Fruit fly (Drosophila melanogaster) whole organism, embryonic: ENCODE measurements around the gene Nepl20.

Source experiments
- B-H2 ChIP-seq: fragments of 200-800 bp; sonication (Bioruptor generic); optimal IDR thresholded peaks from 2 replicates; lab custom pipeline; 2018; ENCODE audit warnings: missing biosample characterization, mild to moderate bottlenecking, missing genetic modification characterization
- CG1024 ChIP-seq: fragments of 200-800 bp; sonication (Bioruptor generic); IDR thresholded peaks from 2 replicates; pipeline ENCODE4 v1.3.6; 2022; ENCODE audit warnings: missing biosample characterization, missing genetic modification characterization
- CG10431 ChIP-seq: fragments of 200-800 bp; sonication (Bioruptor generic); optimal IDR thresholded peaks from 3 replicates; lab custom pipeline; 2018; ENCODE audit warnings: missing biosample characterization, mild to moderate bottlenecking, missing genetic modification characterization
- CG15479 ChIP-seq: fragments of 200-800 bp; sonication (Bioruptor generic); optimal IDR thresholded peaks from 3 replicates; lab custom pipeline; 2019; ENCODE audit warnings: missing biosample characterization, mild to moderate bottlenecking, missing genetic modification characterization, moderate library complexity
- CG15514 ChIP-seq: fragments of 200-800 bp; sonication (Bioruptor generic); optimal IDR thresholded peaks from 3 replicates; lab custom pipeline; 2017; ENCODE audit warnings: missing biosample characterization, missing genetic modification characterization, mild to moderate bottlenecking, moderate library complexity, missing genetic modification reagents
- CG1603 ChIP-seq: fragments of 200-800 bp; sonication (Bioruptor generic); optimal IDR thresholded peaks from 2 replicates; lab custom pipeline; 2019; ENCODE audit warnings: missing biosample characterization, mild to moderate bottlenecking, missing genetic modification characterization, moderate library complexity
- CG16813 ChIP-seq: fragments of 200-800 bp; sonication (Bioruptor generic); IDR thresholded peaks from 3 replicates; pipeline ENCODE4 v1.3.6; 2022; ENCODE audit warnings: missing biosample characterization, missing genetic modification characterization; ENCODE audit not compliant: partially characterized antibody
- CG18599 ChIP-seq: fragments of 200-800 bp; sonication (Bioruptor generic); optimal IDR thresholded peaks from 3 replicates; lab custom pipeline; 2017; ENCODE audit warnings: missing biosample characterization, missing genetic modification characterization, mild to moderate bottlenecking, moderate library complexity, missing genetic modification reagents
- CG2889 ChIP-seq: fragments of 200-800 bp; sonication (Bioruptor generic); IDR thresholded peaks from 3 replicates; pipeline ENCODE4 v1.3.6; 2022; ENCODE audit warnings: missing biosample characterization, missing genetic modification characterization
- CG31441 ChIP-seq: fragments of 200-800 bp; sonication (Bioruptor generic); IDR thresholded peaks from 2 replicates; pipeline ENCODE4 v1.3.6; 2022; ENCODE audit warnings: missing biosample characterization, missing genetic modification characterization
- CG33557 ChIP-seq: fragments of 200-800 bp; sonication (Bioruptor generic); optimal IDR thresholded peaks from 2 replicates; lab custom pipeline; 2019; ENCODE audit warnings: missing biosample characterization, mild to moderate bottlenecking, missing genetic modification characterization, moderate library complexity
- CG34224 ChIP-seq: fragments of 200-800 bp; sonication (Bioruptor generic); IDR thresholded peaks from 3 replicates; pipeline ENCODE4 v1.3.6; 2022; ENCODE audit warnings: missing biosample characterization, missing genetic modification characterization; ENCODE audit not compliant: partially characterized antibody
- CG34422 ChIP-seq: fragments of 200-800 bp; sonication (Bioruptor generic); IDR thresholded peaks from 3 replicates; pipeline ENCODE4 v1.3.6; 2022; ENCODE audit warnings: missing biosample characterization, missing genetic modification characterization
- CG3995 ChIP-seq: fragments of 200-800 bp; sonication (Bioruptor generic); optimal IDR thresholded peaks from 3 replicates; lab custom pipeline; 2016; ENCODE audit warnings: missing biosample characterization, missing genetic modification characterization
- CG42726 ChIP-seq: fragments of 200-800 bp; sonication (Bioruptor generic); IDR thresholded peaks from 2 replicates; pipeline ENCODE4 v1.3.6; 2022; ENCODE audit warnings: missing biosample characterization, missing genetic modification characterization; ENCODE audit not compliant: partially characterized antibody
- CG4282 ChIP-seq: fragments of 200-800 bp; sonication (Bioruptor generic); optimal IDR thresholded peaks from 2 replicates; lab custom pipeline; 2016; ENCODE audit warnings: missing biosample characterization, missing genetic modification characterization
- CG6791 ChIP-seq: fragments of 200-800 bp; sonication (Bioruptor generic); IDR thresholded peaks from 3 replicates; pipeline ENCODE4 v1.3.6; 2022; ENCODE audit warnings: missing biosample characterization, missing genetic modification characterization; ENCODE audit not compliant: partially characterized antibody
- CG8924 ChIP-seq: fragments of 200-800 bp; optimal IDR thresholded peaks from 3 replicates; lab custom pipeline; 2019; ENCODE audit warnings: missing biosample characterization, mild to moderate bottlenecking, missing genetic modification characterization, moderate library complexity
- CrebB ChIP-seq: fragments of 200-800 bp; sonication (Bioruptor generic); optimal IDR thresholded peaks from 3 replicates; lab custom pipeline; 2018; ENCODE audit warnings: missing biosample characterization, mild to moderate bottlenecking, missing genetic modification characterization
- Doc3 ChIP-seq: fragments of 200-800 bp; sonication (Bioruptor generic); IDR thresholded peaks from 3 replicates; pipeline ENCODE4 v1.3.6; 2022; ENCODE audit warnings: missing biosample characterization, missing genetic modification characterization; ENCODE audit not compliant: partially characterized antibody
- E2f2 ChIP-seq: fragments of 200-800 bp; sonication (Bioruptor generic); IDR thresholded peaks from 2 replicates; pipeline ENCODE4 v1.3.6; 2022; ENCODE audit warnings: missing biosample characterization, missing genetic modification characterization
- HLHmδ ChIP-seq: fragments of 200-800 bp; sonication (Bioruptor generic); optimal IDR thresholded peaks from 2 replicates; lab custom pipeline; 2018; ENCODE audit warnings: missing biosample characterization, mild to moderate bottlenecking, missing genetic modification characterization, moderate library complexity
- Hr39 ChIP-seq: fragments of >200 bp; optimal IDR thresholded peaks from 2 replicates; lab custom pipeline; 2017
- MESR4 ChIP-seq: fragments of 200-800 bp; sonication (Bioruptor generic); optimal IDR thresholded peaks from 2 replicates; lab custom pipeline; 2018; ENCODE audit warnings: missing biosample characterization, mild to moderate bottlenecking, missing genetic modification characterization, moderate library complexity
- MTF-1 ChIP-seq: fragments of 200-800 bp; sonication (Bioruptor generic); optimal IDR thresholded peaks from 2 replicates; lab custom pipeline; 2018; ENCODE audit warnings: missing biosample characterization, mild to moderate bottlenecking, missing genetic modification characterization, borderline replicate concordance
- Meics ChIP-seq: fragments of 200-800 bp; sonication (Bioruptor generic); optimal IDR thresholded peaks from 2 replicates; lab custom pipeline; 2017; ENCODE audit warnings: missing biosample characterization, mild to moderate bottlenecking, missing genetic modification characterization
- NC2β ChIP-seq: fragments of 200-800 bp; sonication (Bioruptor generic); optimal IDR thresholded peaks from 2 replicates; lab custom pipeline; 2016; ENCODE audit warnings: missing biosample characterization, missing genetic modification characterization
- Opbp ChIP-seq: fragments of 200-800 bp; sonication (Bioruptor generic); IDR thresholded peaks from 3 replicates; pipeline ENCODE4 v1.3.6; 2022; ENCODE audit warnings: missing biosample characterization, missing genetic modification characterization; ENCODE audit not compliant: partially characterized antibody
- Optix ChIP-seq: fragments of 200-800 bp; sonication (Bioruptor generic); IDR thresholded peaks from 3 replicates; pipeline ENCODE4 v1.3.6; 2022; ENCODE audit warnings: missing biosample characterization, missing genetic modification characterization
- Six4 ChIP-seq: fragments of 200-800 bp; sonication (Bioruptor generic); optimal IDR thresholded peaks from 2 replicates; lab custom pipeline; 2016; ENCODE audit warnings: missing biosample characterization, missing genetic modification characterization
- ase ChIP-seq: fragments of 200-800 bp; sonication (Bioruptor generic); IDR thresholded peaks from 3 replicates; pipeline ENCODE4 v1.3.6; 2022; ENCODE audit warnings: missing biosample characterization, missing genetic modification characterization
- chn ChIP-seq: fragments of 200-800 bp; sonication (Bioruptor generic); optimal IDR thresholded peaks from 2 replicates; lab custom pipeline; 2016; ENCODE audit warnings: missing biosample characterization, missing genetic modification characterization
- crol ChIP-seq: fragments of 200-800 bp; sonication (Bioruptor generic); IDR thresholded peaks from 2 replicates; pipeline ENCODE4 v1.3.6; 2022; ENCODE audit warnings: missing biosample characterization, missing genetic modification characterization
- fru ChIP-seq: fragments of >200 bp; optimal IDR thresholded peaks from 2 replicates; lab custom pipeline; 2017
- ftz-f1 ChIP-seq: fragments of 200-800 bp; sonication (Bioruptor generic); optimal IDR thresholded peaks from 2 replicates; lab custom pipeline; 2016; ENCODE audit warnings: missing biosample characterization, missing genetic modification characterization
- hbn ChIP-seq: fragments of 200-800 bp; sonication (Bioruptor generic); IDR thresholded peaks from 2 replicates; pipeline ENCODE4 v1.3.6; 2022; ENCODE audit warnings: missing biosample characterization, missing genetic modification characterization; ENCODE audit not compliant: partially characterized antibody
- insv ChIP-seq, 2 experiments: fragments of 200-800 bp; sonication (Bioruptor generic); optimal IDR thresholded peaks; 3 replicates each; lab custom pipeline; 2016 to 2018; ENCODE audit warnings: missing biosample characterization in 2 of 2, missing genetic modification characterization in 2 of 2
- lbe ChIP-seq: fragments of 200-800 bp; sonication (Bioruptor generic); optimal IDR thresholded peaks from 2 replicates; lab custom pipeline; 2016; ENCODE audit warnings: missing biosample characterization, mild to moderate bottlenecking, missing genetic modification characterization
- lilli ChIP-seq: fragments of 200-800 bp; sonication (Bioruptor generic); optimal IDR thresholded peaks from 3 replicates; lab custom pipeline; 2016; ENCODE audit warnings: missing biosample characterization, missing genetic modification characterization
- p53 ChIP-seq: fragments of 200-800 bp; sonication (Bioruptor generic); optimal IDR thresholded peaks from 2 replicates; lab custom pipeline; 2016; ENCODE audit warnings: missing biosample characterization, missing genetic modification characterization
- phol ChIP-seq: fragments of 200-800 bp; sonication (Bioruptor generic); optimal IDR thresholded peaks from 3 replicates; lab custom pipeline; 2018; ENCODE audit warnings: missing biosample characterization, mild to moderate bottlenecking, missing genetic modification characterization, moderate library complexity
- sim ChIP-seq: fragments of 200-800 bp; sonication (Bioruptor generic); IDR thresholded peaks from 2 replicates; pipeline ENCODE4 v1.3.6; 2022; ENCODE audit warnings: missing biosample characterization, missing genetic modification characterization
- sob ChIP-seq: fragments of 200-800 bp; sonication (Bioruptor generic); IDR thresholded peaks from 2 replicates; pipeline ENCODE4 v1.3.6; 2022; ENCODE audit warnings: missing biosample characterization, missing genetic modification characterization
- sr ChIP-seq: fragments of 200-800 bp; sonication (Bioruptor generic); IDR thresholded peaks from 3 replicates; pipeline ENCODE4 v1.3.6; 2022; ENCODE audit warnings: missing biosample characterization, missing genetic modification characterization
- stwl ChIP-seq: fragments of 200-800 bp; sonication (Bioruptor generic); optimal IDR thresholded peaks from 3 replicates; lab custom pipeline; 2018; ENCODE audit warnings: missing biosample characterization, mild to moderate bottlenecking, missing genetic modification characterization, moderate library complexity
- tx ChIP-seq: fragments of 200-800 bp; sonication (Bioruptor generic); optimal IDR thresholded peaks from 2 replicates; lab custom pipeline; 2016; ENCODE audit warnings: missing biosample characterization, missing genetic modification characterization
- unc-4 ChIP-seq: fragments of 200-800 bp; sonication (Bioruptor generic); IDR thresholded peaks from 2 replicates; pipeline ENCODE4 v1.3.6; 2022; ENCODE audit warnings: missing biosample characterization, missing genetic modification characterization; ENCODE audit not compliant: partially characterized antibody
- yki ChIP-seq: fragments of >200 bp; optimal IDR thresholded peaks from 3 replicates; lab custom pipeline; 2018
- z ChIP-seq: fragments of 200-800 bp; sonication (Bioruptor generic); IDR thresholded peaks from 3 replicates; pipeline ENCODE4 v1.3.6; 2022; ENCODE audit warnings: missing biosample characterization, missing genetic modification characterization

Gene Nepl20

DNA sequence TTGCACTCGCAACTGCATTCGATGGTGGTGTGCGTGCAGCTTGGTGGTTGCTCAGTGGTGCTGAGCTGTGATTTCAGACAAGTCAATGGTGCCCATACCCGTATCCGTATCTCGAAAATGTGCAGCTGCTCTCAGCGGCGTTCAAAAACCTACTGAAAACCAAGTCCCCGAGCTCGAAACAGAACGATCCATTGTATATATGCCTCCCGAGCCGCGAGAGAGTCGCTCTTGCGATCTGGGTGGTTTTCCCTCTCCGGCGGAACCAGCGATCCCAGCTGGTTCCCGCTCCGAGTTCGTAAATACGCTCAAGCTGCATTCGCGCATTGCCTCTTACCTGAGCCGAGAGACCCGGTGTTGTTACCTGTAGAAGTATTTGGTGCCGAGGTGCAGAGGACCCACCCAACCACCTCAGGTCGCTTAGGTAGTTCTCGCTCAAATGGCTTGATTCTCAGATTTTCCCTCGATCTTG is 21.5 kb upstream of the Nepl20 start, which contains the start of gene Inx3 (continued):
- TF ChIP-seq CG33557 = peak; percentile 19
- TF ChIP-seq CG6791 (GFP tag; lab: Robert Waterston, UW) = 0 out of 3 replicates have a peak, but pooled peaks have one; percentile 24
- 0 out of 2 replicates have a peak, but pooled peaks have one; percentile 14 for TF ChIP-seq unc-4 (GFP tag; lab: Robert Waterston, UW)
- TF ChIP-seq E2f2 (GFP tag; lab: Robert Waterston, UW) = no peak
- TF ChIP-seq CG8924 (tag; lab: Kevin White, UChicago) = peak; percentile 37
- 0 out of 3 replicates have a peak, but pooled peaks have one; percentile 42 for TF ChIP-seq sr (GFP tag; lab: Robert Waterston, UW)
- TF ChIP-seq lilli (GFP tag; lab: Kevin White, UChicago) = no peak
- peak; percentile 2 for TF ChIP-seq stwl (tag; lab: Kevin White, UChicago)
- no peak for TF ChIP-seq Hr39 (lab: Kevin White, UChicago)
- TF ChIP-seq CG31441 (GFP tag; lab: Robert Waterston, UW) = 0 out of 2 replicates have a peak, but pooled peaks have one; percentile 8
- peak; percentile 28 for TF ChIP-seq CG1603 (tag; lab: Kevin White, UChicago)
- peak; percentile 5 for TF ChIP-seq chn
- 0 out of 2 replicates have a peak, but pooled peaks have one; percentile 5 for TF ChIP-seq sob (GFP tag; lab: Robert Waterston, UW)
- peak; percentile 13 for TF ChIP-seq CrebB (tag; lab: Kevin White, UChicago)
- TF ChIP-seq CG34422 (GFP tag; lab: Robert Waterston, UW) = peak; percentile 45; the same call in 1 of the 3 replicates
- 0 out of 2 replicates have a peak, but pooled peaks have one; percentile 9 for TF ChIP-seq crol (GFP tag; lab: Robert Waterston, UW)
- TF ChIP-seq fru (lab: Kevin White, UChicago) = no peak
- TF ChIP-seq Optix (GFP tag; lab: Robert Waterston, UW) = peak; percentile 31; the same call in 1 of the 3 replicates
- peak; percentile 97 for TF ChIP-seq CG15514 (GFP tag; lab: Kevin White, UChicago)
- TF ChIP-seq NC2β = peak; percentile 2
- peak; percentile 30; the same call in 1 of the 3 replicates for TF ChIP-seq CG16813 (GFP tag; lab: Robert Waterston, UW)
- peak; percentile 2 for TF ChIP-seq ftz-f1 (GFP tag; lab: Kevin White, UChicago)
- 0 out of 3 replicates have a peak, but pooled peaks have one; percentile 25 for TF ChIP-seq ase (GFP tag; lab: Robert Waterston, UW)
- peak; percentile 72 for TF ChIP-seq HLHmδ
- peak; percentile 5 for TF ChIP-seq Meics
- 0 out of 3 replicates have a peak, but pooled peaks have one; percentile 20 for TF ChIP-seq Doc3
- TF ChIP-seq Six4 (GFP tag; lab: Kevin White, UChicago) = no peak
- TF ChIP-seq tx (GFP tag; lab: Kevin White, UChicago) = no peak
- TF ChIP-seq lbe = peak; percentile 71
- no peak for TF ChIP-seq CG3995 (GFP tag; lab: Kevin White, UChicago)
- TF ChIP-seq CG42726 (GFP tag; lab: Robert Waterston, UW) = 0 out of 2 replicates have a peak, but pooled peaks have one; percentile 44
- TF ChIP-seq Opbp = peak; percentile 44; the same call in 1 of the 3 replicates
- TF ChIP-seq MTF-1 (GFP tag; lab: Kevin White, UChicago) = peak; percentile 22
- TF ChIP-seq CG10431 (GFP tag; lab: Kevin White, UChicago) = peak; percentile 6
- peak; percentile 92 for TF ChIP-seq CG15479
- no peak for TF ChIP-seq CG18599 (GFP tag; lab: Kevin White, UChicago)
- peak; percentile 34; the same call in 1 of the 2 replicates for TF ChIP-seq hbn (GFP tag; lab: Robert Waterston, UW)
- no peak for TF ChIP-seq phol (tag; lab: Kevin White, UChicago)
- TF ChIP-seq CG4282 (GFP tag; lab: Kevin White, UChicago) = no peak
- no peak for TF ChIP-seq CG2889 (GFP tag; lab: Robert Waterston, UW)
- TF ChIP-seq yki = peak; percentile 31
- TF ChIP-seq z (GFP tag; lab: Robert Waterston, UW) = peak; percentile 86
- TF ChIP-seq B-H2 (GFP tag; lab: Kevin White, UChicago) = no peak
- 0 out of 2 replicates have a peak, but pooled peaks have one; percentile 28 for TF ChIP-seq CG1024 (GFP tag; lab: Robert Waterston, UW)
- peak; percentile 21 for TF ChIP-seq MESR4 (GFP tag; lab: Kevin White, UChicago)
- TF ChIP-seq p53 (GFP tag; lab: Kevin White, UChicago) = peak; percentile 58
- 0 out of 2 replicates have a peak, but pooled peaks have one; percentile 19 for TF ChIP-seq sim (GFP tag; lab: Robert Waterston, UW)
- TF ChIP-seq CG34224 (GFP tag; lab: Robert Waterston, UW) = no peak
- peak in 1 of 2 experiments; percentile 59 for TF ChIP-seq insv (GFP tag; optimal IDR thresholded peaks at IDR 0.05; lab: Kevin White, UChicago)
